Worm (Caenorhabditis elegans) whole organism, early embryonic: ENCODE measurements around the gene T04C12.7.

ENCODE experiments used
- B0310.2 ChIP-seq: sonication (generic microtip); optimal IDR thresholded peaks from 2 replicates; lab custom pipeline; 2016; ENCODE audit warnings: mild to moderate bottlenecking, missing genetic modification characterization, missing compliant biosample characterization
- F13C5.2 ChIP-seq: sonication (generic microtip); optimal IDR thresholded peaks from 2 replicates; lab custom pipeline; 2017; ENCODE audit warnings: mild to moderate bottlenecking, missing genetic modification characterization, inconsistent platforms, missing compliant biosample characterization
- aly-1 ChIP-seq: sonication (generic microtip); optimal IDR thresholded peaks from 2 replicates; lab custom pipeline; 2016; ENCODE audit warnings: missing genetic modification characterization, missing compliant biosample characterization
- ama-1 ChIP-seq: fragments of 150-350 bp; optimal IDR thresholded peaks from 2 replicates; lab custom pipeline; 2014
- ceh-13 ChIP-seq: fragments of 200-800 bp; sonication (Bioruptor generic); optimal IDR thresholded peaks from 2 replicates; lab custom pipeline; 2018; ENCODE audit warnings: mild to moderate bottlenecking, missing genetic modification characterization, missing compliant biosample characterization
- ceh-36 ChIP-seq: sonication (generic microtip); optimal IDR thresholded peaks from 2 replicates; lab custom pipeline; 2016; ENCODE audit warnings: missing genetic modification characterization, inconsistent platforms, missing compliant biosample characterization
- ets-7 ChIP-seq: sonication (generic microtip); optimal IDR thresholded peaks from 2 replicates; lab custom pipeline; 2016; ENCODE audit warnings: missing genotype, missing genetic modification characterization, missing compliant biosample characterization
- flt-1 ChIP-seq: fragments of 200-800 bp; sonication (Bioruptor generic); IDR thresholded peaks from 2 replicates; pipeline ENCODE4 v1.3.6; 2022; ENCODE audit warnings: missing genetic modification characterization, missing compliant biosample characterization
- hmbx-1 ChIP-seq: sonication (generic microtip); optimal IDR thresholded peaks from 2 replicates; lab custom pipeline; 2016; ENCODE audit warnings: mild to moderate bottlenecking, missing genetic modification characterization, missing compliant biosample characterization
- hmg-4 ChIP-seq: fragments of 200-800 bp; sonication (Bioruptor generic); optimal IDR thresholded peaks from 2 replicates; lab custom pipeline; 2018; ENCODE audit warnings: mild to moderate bottlenecking, missing genetic modification characterization, missing compliant biosample characterization
- hnd-1 ChIP-seq: sonication (generic microtip); optimal IDR thresholded peaks from 2 replicates; lab custom pipeline; 2016; ENCODE audit warnings: missing genetic modification characterization, missing compliant biosample characterization
- pes-1 ChIP-seq: fragments of 200-800 bp; sonication (Bioruptor generic); IDR thresholded peaks from 2 replicates; pipeline ENCODE4 v1.3.6; 2022; ENCODE audit warnings: missing genetic modification reagents, missing genetic modification characterization, missing compliant biosample characterization
- scrt-1 ChIP-seq: fragments of 200-800 bp; sonication (Bioruptor generic); IDR thresholded peaks from 2 replicates; pipeline ENCODE4 v1.3.6; 2022; ENCODE audit warnings: missing genetic modification characterization, missing compliant biosample characterization
- sea-1 ChIP-seq: fragments of 200-800 bp; sonication (Bioruptor generic); conservative IDR thresholded peaks from 2 replicates; pipeline ENCODE4 v1.3.6; 2022; ENCODE audit warnings: missing genetic modification characterization, missing compliant biosample characterization
- tbx-11 ChIP-seq: fragments of 200-800 bp; sonication (Bioruptor generic); IDR thresholded peaks from 2 replicates; pipeline ENCODE4 v1.3.6; 2022; ENCODE audit warnings: missing genetic modification characterization, missing compliant biosample characterization
- tbx-37 ChIP-seq: fragments of 200-800 bp; sonication (Bioruptor generic); conservative IDR thresholded peaks from 2 replicates; pipeline ENCODE4 v1.3.6; 2022; ENCODE audit warnings: missing genetic modification reagents, missing genetic modification characterization, missing compliant biosample characterization
- tra-4 ChIP-seq: sonication (generic microtip); optimal IDR thresholded peaks from 2 replicates; lab custom pipeline; 2017; ENCODE audit warnings: missing genetic modification characterization, missing compliant biosample characterization

T04C12.7 gene

ce11 chrV:11016846-11017553 is 36.9 kb upstream of the T04C12.7 start:
- TF ChIP-seq B0310.2 (tag; lab: Kevin White, UChicago) (no peak), flt-1 (no peak), scrt-1 (GFP tag; lab: Robert Waterston, UW) (no peak)

ce11 chrV:11022817-11023216 is 31.1 kb upstream of the T04C12.7 start, which contains the start of the genes C13G3.12 and hot-6:
TSS of gene C13G3.12 (minus strand) at chrV:11022917.
TSS of gene hot-6 (minus strand) at chrV:11022937.
- TF ChIP-seq flt-1 (no peak), pes-1 (no peak), hnd-1 (tag; lab: Kevin White, UChicago) (no peak), ets-7 (tag; lab: Kevin White, UChicago) (no peak), ceh-36 (tag; lab: Kevin White, UChicago) (no peak), aly-1 (no peak), tbx-37 (GFP tag; lab: Robert Waterston, UW) (no peak), tra-4 (tag; lab: Kevin White, UChicago) (no peak), sea-1 (GFP tag; lab: Robert Waterston, UW) (no peak), ceh-13 (GFP tag; lab: Kevin White, UChicago) (no peak), ama-1 (lab: Kevin White, UChicago) (no peak)

- no peak for TF ChIP-seq hmg-4 (GFP tag; lab: Kevin White, UChicago)
- TF ChIP-seq hmbx-1 (tag; lab: Kevin White, UChicago) = no peak
- no peak for TF ChIP-seq scrt-1 (GFP tag; lab: Robert Waterston, UW)
- no peak for TF ChIP-seq ceh-13 (GFP tag; lab: Kevin White, UChicago)
- TF ChIP-seq B0310.2 (tag; lab: Kevin White, UChicago) = no peak
- no peak for TF ChIP-seq ets-7 (tag; lab: Kevin White, UChicago)
- no peak for TF ChIP-seq tbx-11 (GFP tag; lab: Robert Waterston, UW)
- TF ChIP-seq sea-1 (GFP tag; lab: Robert Waterston, UW) = no peak
- no peak for TF ChIP-seq flt-1
- no peak for TF ChIP-seq aly-1
- no peak for TF ChIP-seq hnd-1 (tag; lab: Kevin White, UChicago)
- TF ChIP-seq ceh-36 (tag; lab: Kevin White, UChicago) = no peak
- TF ChIP-seq tra-4 (tag; lab: Kevin White, UChicago) = no peak
- no peak for TF ChIP-seq F13C5.2 (tag; lab: Kevin White, UChicago)
- TF ChIP-seq tbx-37 (GFP tag; lab: Robert Waterston, UW) = no peak
- TF ChIP-seq pes-1 = no peak
- no peak for TF ChIP-seq ama-1 (lab: Kevin White, UChicago)
Observed at ce11 chrV:11027740-11028139, 26.2 kb upstream of the T04C12.7 start.

- TF ChIP-seq ceh-13 (GFP tag; lab: Kevin White, UChicago) = no peak
- no peak for TF ChIP-seq sea-1 (GFP tag; lab: Robert Waterston, UW)
- TF ChIP-seq aly-1 = no peak
- peak; percentile 13 for TF ChIP-seq hnd-1 (tag; lab: Kevin White, UChicago)
- peak; percentile 83 for TF ChIP-seq tbx-37 (GFP tag; lab: Robert Waterston, UW)
- TF ChIP-seq ets-7 (tag; lab: Kevin White, UChicago) = peak; percentile 23
- TF ChIP-seq tbx-11 (GFP tag; lab: Robert Waterston, UW) = no peak
- no peak for TF ChIP-seq hmg-4 (GFP tag; lab: Kevin White, UChicago)
- TF ChIP-seq ceh-36 (tag; lab: Kevin White, UChicago) = no peak
- no peak for TF ChIP-seq ama-1 (lab: Kevin White, UChicago)
- TF ChIP-seq scrt-1 (GFP tag; lab: Robert Waterston, UW) = no peak
- peak; percentile 21 for TF ChIP-seq F13C5.2 (tag; lab: Kevin White, UChicago)
- TF ChIP-seq tra-4 (tag; lab: Kevin White, UChicago) = no peak
- no peak for TF ChIP-seq flt-1
- TF ChIP-seq B0310.2 (tag; lab: Kevin White, UChicago) = no peak
- TF ChIP-seq pes-1 = no peak
- no peak for TF ChIP-seq hmbx-1 (tag; lab: Kevin White, UChicago)
Observed at ce11 chrV:11029309-11029708, 24.6 kb upstream of the T04C12.7 start.

ce11 chrV:11030675-11031074 is 23.3 kb upstream of the T04C12.7 start:
- TF ChIP-seq ets-7 (tag; lab: Kevin White, UChicago) = no peak
- no peak for TF ChIP-seq F13C5.2 (tag; lab: Kevin White, UChicago)
- TF ChIP-seq flt-1 = no peak
- no peak for TF ChIP-seq ama-1 (lab: Kevin White, UChicago)
- no peak for TF ChIP-seq tra-4 (tag; lab: Kevin White, UChicago)
- TF ChIP-seq tbx-11 (GFP tag; lab: Robert Waterston, UW) = no peak
- TF ChIP-seq hmg-4 (GFP tag; lab: Kevin White, UChicago) = no peak
- no peak for TF ChIP-seq aly-1
- TF ChIP-seq hmbx-1 (tag; lab: Kevin White, UChicago) = no peak
- TF ChIP-seq scrt-1 (GFP tag; lab: Robert Waterston, UW) = no peak
- TF ChIP-seq tbx-37 (GFP tag; lab: Robert Waterston, UW) = no peak
- no peak for TF ChIP-seq pes-1
- TF ChIP-seq ceh-36 (tag; lab: Kevin White, UChicago) = no peak
- TF ChIP-seq hnd-1 (tag; lab: Kevin White, UChicago) = no peak

- TF ChIP-seq ceh-13 (GFP tag; lab: Kevin White, UChicago) (no peak), tra-4 (tag; lab: Kevin White, UChicago) (no peak), scrt-1 (GFP tag; lab: Robert Waterston, UW) (no peak), sea-1 (GFP tag; lab: Robert Waterston, UW) (no peak), tbx-37 (GFP tag; lab: Robert Waterston, UW) (no peak), tbx-11 (GFP tag; lab: Robert Waterston, UW) (no peak), flt-1 (no peak), ama-1 (lab: Kevin White, UChicago) (no peak), B0310.2 (tag; lab: Kevin White, UChicago) (no peak), hmbx-1 (tag; lab: Kevin White, UChicago) (no peak), ceh-36 (tag; lab: Kevin White, UChicago) (no peak), F13C5.2 (tag; lab: Kevin White, UChicago) (no peak)
Observed at ce11 chrV:11033241-11033640, 20.7 kb upstream of the T04C12.7 start.
